Worm (Caenorhabditis elegans): Measurements from ENCODE around the gene tag-280.

- TF ChIP-seq nhr-11 (tag; optimal IDR thresholded peaks at IDR 0.05) (no peak), unc-39 (tag; optimal IDR thresholded peaks at IDR 0.05) (no peak), nhr-237 (tag; optimal IDR thresholded peaks at IDR 0.05) (no peak), nhr-21 (tag; optimal IDR thresholded peaks at IDR 0.05) (no peak), ceh-82 (tag; optimal IDR thresholded peaks at IDR 0.05) (no peak), R02D3.7 (tag; optimal IDR thresholded peaks at IDR 0.05) (no peak)
Observed at ce11 chrII:12452754-12453352, 7.6 kb upstream of the tag-280 start, which contains the start of the genes sre-35 and sre-33.
